Fruit fly (Drosophila melanogaster): Measurements from ENCODE around the gene Mad.

dm6 chr2L:3114132-3114531, 45.3 kb downstream of the Mad start:
- TF ChIP-seq Sin3A (optimal IDR thresholded peaks at IDR 0.05) (no peak), ttk (optimal IDR thresholded peaks at IDR 0.05) (no peak), psq (optimal IDR thresholded peaks at IDR 0.05) (no peak), h (optimal IDR thresholded peaks at IDR 0.05) (no peak), Myc (optimal IDR thresholded peaks at IDR 0.05) (no peak)
